Worm (Caenorhabditis elegans) whole organism, L3 larva: Measurements from ENCODE around the gene rcs-1.

ENCODE experiments used
- ZK546.5 ChIP-seq: sonication (generic microtip); optimal IDR thresholded peaks from 2 replicates; lab custom pipeline; 2017; ENCODE audit warnings: missing biosample characterization, missing genetic modification characterization
- lin-39 ChIP-seq: fragments of 150-350 bp; optimal IDR thresholded peaks from 2 replicates; lab custom pipeline; 2018; ENCODE audit warnings: missing biosample characterization, missing genetic modification reagents, missing genetic modification characterization
- nhr-76 ChIP-seq: fragments of 150-350 bp; sonication (generic microtip); optimal IDR thresholded peaks from 5 replicates; lab custom pipeline; 2014; ENCODE audit warnings: missing biosample characterization, missing genetic modification characterization
- pha-4 ChIP-seq: fragments of 150-350 bp; optimal IDR thresholded peaks from 2 replicates; lab custom pipeline; 2014; ENCODE audit warnings: missing biosample characterization, missing genetic modification reagents, missing genetic modification characterization
- skn-1 ChIP-seq: fragments of 150-350 bp; optimal IDR thresholded peaks from 2 replicates; lab custom pipeline; 2014; ENCODE audit warnings: missing biosample characterization, missing genetic modification characterization
- unc-39 ChIP-seq: sonication (generic microtip); optimal IDR thresholded peaks from 4 replicates; lab custom pipeline; 2017; ENCODE audit warnings: missing biosample characterization, missing genetic modification characterization
- ztf-4 ChIP-seq: fragments of 150-350 bp; optimal IDR thresholded peaks from 2 replicates; lab custom pipeline; 2014; ENCODE audit warnings: missing biosample characterization, missing genetic modification characterization

ce11 chrX:8831162-8831561 lies 2.8 kb upstream of the rcs-1 start, which contains the start of gene C28G1.6:
- TF ChIP-seq lin-39 (tag; lab: Kevin White, UChicago) (no peak), pha-4 (peak; percentile 22), ztf-4 (tag; lab: Kevin White, UChicago) (no peak), skn-1 (no peak), unc-39 (no peak), ZK546.5 (tag; lab: Kevin White, UChicago) (no peak), nhr-76 (tag; lab: Kevin White, UChicago) (no peak)
